Fruit fly (Drosophila melanogaster) whole organism, wandering third instar larva: ENCODE measurements around the gene Ptp4E.
A peak's percentile ranks its signal among the peaks of the same experiment; 100 is the strongest.

Source experiments
- Abd-B ChIP-seq: fragments of >200 bp; optimal IDR thresholded peaks from 2 replicates; lab custom pipeline; 2017; ENCODE audit warnings: missing biosample characterization, missing genetic modification characterization
- CG32264 ChIP-seq: fragments of 200-800 bp; sonication (Bioruptor generic); optimal IDR thresholded peaks from 2 replicates; lab custom pipeline; 2016; ENCODE audit warnings: missing biosample characterization, missing genetic modification characterization
- CG9705 ChIP-seq: fragments of 200-800 bp; sonication (Bioruptor generic); optimal IDR thresholded peaks from 2 replicates; lab custom pipeline; 2018; ENCODE audit warnings: missing biosample characterization, mild to moderate bottlenecking, missing genetic modification characterization
- Dfd ChIP-seq: fragments of >200 bp; optimal IDR thresholded peaks from 2 replicates; lab custom pipeline; 2017; ENCODE audit warnings: missing biosample characterization, missing genetic modification characterization
- Dif ChIP-seq: fragments of 200-275, 200-300 bp; sonication (Bioruptor generic); optimal IDR thresholded peaks from 2 replicates; lab custom pipeline; 2018; ENCODE audit warnings: missing biosample characterization, missing genetic modification characterization; ENCODE audit not compliant: partially characterized antibody
- GATAd ChIP-seq: sonication (Bioruptor generic); optimal IDR thresholded peaks from 2 replicates; lab custom pipeline; 2016; ENCODE audit warnings: missing biosample characterization, missing genetic modification characterization
- HLH106 ChIP-seq: fragments of 200-800 bp; optimal IDR thresholded peaks from 3 replicates; lab custom pipeline; 2019; ENCODE audit warnings: missing biosample characterization, mild to moderate bottlenecking, missing genetic modification characterization, moderate library complexity
- Hnf4 ChIP-seq: fragments of 200-800 bp; sonication (Bioruptor generic); optimal IDR thresholded peaks from 2 replicates; lab custom pipeline; 2016; ENCODE audit warnings: missing biosample characterization, mild to moderate bottlenecking, missing genetic modification characterization
- Hr78 ChIP-seq: fragments of >200 bp; optimal IDR thresholded peaks from 2 replicates; lab custom pipeline; 2017; ENCODE audit warnings: missing biosample characterization, missing genetic modification characterization
- Myc ChIP-seq: fragments of >200 bp; optimal IDR thresholded peaks from 2 replicates; lab custom pipeline; 2017
- N ChIP-seq: fragments of >200 bp; optimal IDR thresholded peaks from 2 replicates; lab custom pipeline; 2018; ENCODE audit warnings: missing biosample characterization, missing external identifiers, missing genetic modification characterization
- OdsH ChIP-seq: fragments of 200-800 bp; sonication (Bioruptor generic); optimal IDR thresholded peaks from 2 replicates; lab custom pipeline; 2016; ENCODE audit warnings: missing biosample characterization, mild to moderate bottlenecking, missing genetic modification characterization
- Sp1 ChIP-seq: fragments of 200-800 bp; sonication (Bioruptor generic); optimal IDR thresholded peaks from 3 replicates; lab custom pipeline; 2019; ENCODE audit warnings: missing biosample characterization, mild to moderate bottlenecking, missing genetic modification characterization, moderate library complexity
- Vsx2 ChIP-seq: fragments of 200-300, 225-300 bp; sonication (Bioruptor generic); optimal IDR thresholded peaks from 2 replicates; lab custom pipeline; 2018; ENCODE audit warnings: missing biosample characterization, missing genetic modification characterization; ENCODE audit not compliant: partially characterized antibody
- br ChIP-seq: fragments of 200-800 bp; sonication (Bioruptor generic); optimal IDR thresholded peaks from 2 replicates; lab custom pipeline; 2016; ENCODE audit warnings: missing biosample characterization, missing genetic modification characterization
- brk ChIP-seq: fragments of 200-800 bp; sonication (Bioruptor generic); optimal IDR thresholded peaks from 2 replicates; lab custom pipeline; 2016; ENCODE audit warnings: missing biosample characterization, mild to moderate bottlenecking, missing genetic modification characterization
- dl ChIP-seq, 2 experiments: fragments of 175-275, 200-275 bp in 1 of 2; fragments of 200-275 bp in 1 of 2; sonication (Bioruptor generic); optimal IDR thresholded peaks; lab custom pipeline; 2018; ENCODE audit warnings: mild to moderate bottlenecking in 2 of 2, missing biosample characterization in 2 of 2, missing genetic modification characterization in 2 of 2, moderate library complexity in 2 of 2; ENCODE audit not compliant: partially characterized antibody in 2 of 2, insufficient read depth in 1 of 2
- dmrt93B ChIP-seq: fragments of 200-800 bp; sonication (Bioruptor generic); optimal IDR thresholded peaks from 2 replicates; lab custom pipeline; 2018; ENCODE audit warnings: missing biosample characterization, mild to moderate bottlenecking, missing genetic modification characterization
- dsf ChIP-seq: sonication (Bioruptor generic); optimal IDR thresholded peaks from 2 replicates; lab custom pipeline; 2016; ENCODE audit warnings: missing biosample characterization, missing genetic modification characterization, borderline replicate concordance
- ey ChIP-seq: fragments of 200-800 bp; sonication (Bioruptor generic); optimal IDR thresholded peaks from 2 replicates; lab custom pipeline; 2016; ENCODE audit warnings: missing biosample characterization, missing genetic modification characterization
- foxo ChIP-seq, 2 experiments: fragments of 200-800 bp; sonication (Bioruptor generic); optimal IDR thresholded peaks; 2 replicates in 1 of 2; 3 replicates in 1 of 2; lab custom pipeline; 2016 to 2017; ENCODE audit warnings: missing biosample characterization in 2 of 2, missing genetic modification characterization in 2 of 2
- fru ChIP-seq: fragments of 200-800 bp; sonication (Bioruptor generic); optimal IDR thresholded peaks from 3 replicates; lab custom pipeline; 2016; ENCODE audit warnings: missing biosample characterization, mild to moderate bottlenecking, missing genetic modification characterization
- h ChIP-seq: fragments of 200-800 bp; sonication (Bioruptor generic); optimal IDR thresholded peaks from 3 replicates; lab custom pipeline; 2016; ENCODE audit warnings: missing biosample characterization, mild to moderate bottlenecking, missing genetic modification characterization
- jim ChIP-seq: fragments of 175-275, 200-325 bp; sonication (Bioruptor generic); optimal IDR thresholded peaks from 2 replicates; lab custom pipeline; 2016; ENCODE audit warnings: missing biosample characterization, mild to moderate bottlenecking, missing genetic modification characterization
- lola ChIP-seq: fragments of >200 bp; optimal IDR thresholded peaks from 2 replicates; lab custom pipeline; 2017; ENCODE audit warnings: missing biosample characterization, missing genetic modification characterization
- pan ChIP-seq: fragments of >200 bp; optimal IDR thresholded peaks from 2 replicates; lab custom pipeline; 2017
- rgr ChIP-seq: fragments of 200-800 bp; sonication (Bioruptor generic); optimal IDR thresholded peaks from 3 replicates; lab custom pipeline; 2016; ENCODE audit warnings: missing biosample characterization, mild to moderate bottlenecking, missing genetic modification characterization
- tai ChIP-seq: sonication (Bioruptor generic); optimal IDR thresholded peaks from 2 replicates; lab custom pipeline; 2016; ENCODE audit warnings: missing biosample characterization, missing genetic modification characterization
- usp ChIP-seq: fragments of >200 bp; optimal IDR thresholded peaks from 2 replicates; lab custom pipeline; 2017; ENCODE audit warnings: missing biosample characterization, missing genetic modification characterization
- woc ChIP-seq: sonication (Bioruptor generic); optimal IDR thresholded peaks from 2 replicates; lab custom pipeline; 2016; ENCODE audit warnings: missing biosample characterization, mild to moderate bottlenecking, missing genetic modification characterization

Gene Ptp4E

DNA sequence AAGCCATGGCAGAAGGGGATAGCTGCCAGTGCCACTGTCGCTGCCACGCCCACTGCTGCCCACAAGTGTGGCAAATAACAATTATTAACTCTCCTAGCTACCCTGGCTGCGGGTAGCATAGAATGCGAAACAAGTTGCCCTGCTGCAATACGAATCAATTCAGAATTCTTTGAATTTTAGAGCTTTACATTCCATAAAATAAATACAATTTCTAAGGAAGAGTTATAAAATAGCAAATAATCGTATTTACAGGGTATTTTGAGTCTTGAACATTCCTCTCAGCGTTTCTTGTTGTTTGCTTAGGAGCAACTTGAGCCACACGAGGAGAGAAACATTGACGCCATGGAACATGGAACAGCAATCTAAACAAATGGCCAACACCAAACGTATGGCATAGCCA is 43.5 kb downstream of the Ptp4E start:
- no peak for TF ChIP-seq tai
- TF ChIP-seq ey (GFP tag; lab: Kevin White, UChicago): no peak
- TF ChIP-seq Myc (lab: Kevin White, UChicago): no peak
- TF ChIP-seq Dif (GFP tag; lab: Kevin White, UChicago): no peak
- no peak for TF ChIP-seq h
- TF ChIP-seq dl (GFP tag; optimal IDR thresholded peaks at IDR 0.05; lab: Kevin White, UChicago; ENCODE audit: insufficient read depth in 1 of 2, partially characterized antibody in 2 of 2): no peak
- no peak for TF ChIP-seq lola (GFP tag; lab: Kevin White, UChicago)
- no peak for TF ChIP-seq OdsH (GFP tag; lab: Kevin White, UChicago)

dm6 chrX:4983218-4983617 is 44.3 kb downstream of the Ptp4E start:
- TF ChIP-seq usp (no peak), Hnf4 (no peak), br (GFP tag; lab: Kevin White, UChicago) (no peak), pan (lab: Kevin White, UChicago) (no peak), dsf (no peak), lola (GFP tag; lab: Kevin White, UChicago) (no peak), CG32264 (GFP tag; lab: Kevin White, UChicago) (no peak), jim (GFP tag; lab: Kevin White, UChicago) (no peak), brk (GFP tag; lab: Kevin White, UChicago) (no peak), fru (no peak)
- TF ChIP-seq, all 38 proteins: peak for 0

dm6 chrX:4985371-4985770 is 46.4 kb downstream of the Ptp4E start:
- TF ChIP-seq Dfd (GFP tag; lab: Kevin White, UChicago) (no peak), rgr (no peak), brk (GFP tag; lab: Kevin White, UChicago) (no peak), dl (GFP tag; optimal IDR thresholded peaks at IDR 0.05; lab: Kevin White, UChicago; ENCODE audit: insufficient read depth in 1 of 2, partially characterized antibody in 2 of 2) (no peak), CG9705 (no peak), dmrt93B (GFP tag; lab: Kevin White, UChicago) (no peak), Abd-B (GFP tag; lab: Kevin White, UChicago) (no peak), foxo (GFP tag; optimal IDR thresholded peaks at IDR 0.05; lab: Kevin White, UChicago) (no peak), N (GFP tag; lab: Kevin White, UChicago) (no peak), HLH106 (no peak)

DNA sequence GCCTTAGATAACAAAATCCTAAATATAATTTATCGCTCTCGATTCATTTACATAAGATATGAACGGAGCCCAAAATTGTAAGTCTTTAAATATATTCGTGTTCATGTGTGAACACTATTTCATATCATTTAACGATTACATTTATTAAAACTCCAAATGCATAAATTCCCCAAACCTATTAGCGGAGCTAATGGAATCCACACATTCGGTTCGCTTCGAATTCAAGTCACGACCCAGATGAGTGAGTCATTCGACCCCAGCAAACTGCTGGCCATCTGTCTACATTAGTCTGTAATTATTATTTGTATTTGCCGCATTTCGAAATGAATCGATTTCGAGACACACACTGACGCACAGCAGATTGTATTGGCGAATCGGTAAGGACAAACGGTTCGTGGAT is 58.2 kb downstream of the Ptp4E start, which contains the start of gene CG12680:
Gene CG12680 (plus strand): TSS at position 301 of the 400 bp plus-strand sequence.
- TF ChIP-seq jim (GFP tag; lab: Kevin White, UChicago) (no peak), Sp1 (GFP tag; lab: Kevin White, UChicago) (no peak), usp (no peak), h (no peak), pan (lab: Kevin White, UChicago) (no peak), Hnf4 (no peak), HLH106 (no peak), dsf (no peak), Vsx2 (no peak), Abd-B (GFP tag; lab: Kevin White, UChicago) (no peak), CG9705 (no peak), lola (GFP tag; lab: Kevin White, UChicago) (no peak), GATAd (GFP tag; lab: Kevin White, UChicago) (no peak)

dm6 chrX:4999024-4999423 is 60.1 kb downstream of the Ptp4E start:
- TF ChIP-seq rgr: peak; percentile 15
- no peak for TF ChIP-seq Hr78 (GFP tag; lab: Kevin White, UChicago)
- no peak for TF ChIP-seq CG32264 (GFP tag; lab: Kevin White, UChicago)
- TF ChIP-seq Vsx2: no peak

dm6 chrX:5002748-5003147 is 63.8 kb downstream of the Ptp4E start:
- TF ChIP-seq Vsx2 (no peak), fru (peak; percentile 5), woc (GFP tag; lab: Kevin White, UChicago) (no peak), Sp1 (GFP tag; lab: Kevin White, UChicago) (no peak)
